Worm (Caenorhabditis elegans): Measurements from ENCODE around the gene sre-11.
A peak's percentile ranks its signal among the peaks of the same experiment; 100 is the strongest.

sre-11 gene

ce11 chrV:7683907-7684655 is at the start of gene sre-11:
TSS of gene sre-11 (minus strand) at chrV:7683957.
- TF ChIP-seq nhr-6 (tag; optimal IDR thresholded peaks at IDR 0.05) (no peak), ZK546.5 (tag; optimal IDR thresholded peaks at IDR 0.05) (no peak), dmd-4 (tag; optimal IDR thresholded peaks at IDR 0.05) (no peak), ztf-1 (GFP tag; conservative IDR thresholded peaks at IDR 0.05) (no peak), elt-3 (tag; optimal IDR thresholded peaks at IDR 0.05) (no peak), nhr-12 (tag; optimal IDR thresholded peaks at IDR 0.05) (no peak), skn-1 (tag; optimal IDR thresholded peaks at IDR 0.05) (no peak), mab-5 (tag; optimal IDR thresholded peaks at IDR 0.05) (no peak), snpc-4 (tag; optimal IDR thresholded peaks at IDR 0.05) (no peak), mdl-1 (tag; optimal IDR thresholded peaks at IDR 0.05) (no peak), nhr-11 (tag; optimal IDR thresholded peaks at IDR 0.05) (no peak), elt-1 (tag; optimal IDR thresholded peaks at IDR 0.05) (no peak), R02D3.7 (tag; optimal IDR thresholded peaks at IDR 0.05) (no peak), Y55F3AM.14 (GFP tag; optimal IDR thresholded peaks at IDR 0.05) (no peak), gmeb-1 (tag; optimal IDR thresholded peaks at IDR 0.05) (no peak), F13H6.1 (tag; optimal IDR thresholded peaks at IDR 0.05) (no peak)

ce11 chrV:7733240-7733765 is 49.5 kb upstream of the sre-11 start:
- TF ChIP-seq lin-13 (GFP tag; optimal IDR thresholded peaks at IDR 0.05) (peak; percentile 20), peb-1 (tag; optimal IDR thresholded peaks at IDR 0.05) (no peak), ceh-16 (tag; optimal IDR thresholded peaks at IDR 0.05) (peak; percentile 4)

ce11 chrV:7730488-7730887 is 46.7 kb upstream of the sre-11 start:
- TF ChIP-seq lsy-2 (tag; optimal IDR thresholded peaks at IDR 0.05) (peak in 1 of 2 experiments; percentile 52), ama-1 (optimal IDR thresholded peaks at IDR 0.05) (peak; percentile 61), ztf-4 (tag; optimal IDR thresholded peaks at IDR 0.05) (peak; percentile 63), ceh-82 (tag; optimal IDR thresholded peaks at IDR 0.05) (no peak), unc-62 (GFP tag; optimal IDR thresholded peaks at IDR 0.05) (no peak), nhr-129 (tag; optimal IDR thresholded peaks at IDR 0.05) (peak; percentile 67), nhr-21 (tag; optimal IDR thresholded peaks at IDR 0.05) (peak; percentile 49), nhr-6 (tag; optimal IDR thresholded peaks at IDR 0.05) (peak; percentile 20), lin-13 (GFP tag; optimal IDR thresholded peaks at IDR 0.05) (peak; percentile 44), elt-1 (tag; optimal IDR thresholded peaks at IDR 0.05) (no peak), Y55F3AM.14 (GFP tag; optimal IDR thresholded peaks at IDR 0.05) (peak; percentile 57), sma-9 (GFP tag; optimal IDR thresholded peaks at IDR 0.05) (peak; percentile 42), sma-9 (tag; optimal IDR thresholded peaks at IDR 0.05) (no peak), nhr-12 (tag; optimal IDR thresholded peaks at IDR 0.05) (no peak), sem-4 (tag; optimal IDR thresholded peaks at IDR 0.05) (peak; percentile 19), sma-3 (GFP tag; optimal IDR thresholded peaks at IDR 0.05) (peak; percentile 57), crh-2 (tag; optimal IDR thresholded peaks at IDR 0.05) (peak; percentile 68), unc-55 (GFP tag; optimal IDR thresholded peaks at IDR 0.05) (peak; percentile 24), C34F6.9 (tag; optimal IDR thresholded peaks at IDR 0.05) (peak; percentile 15), fos-1 (tag; optimal IDR thresholded peaks at IDR 0.05) (peak; percentile 63), dmd-4 (tag; optimal IDR thresholded peaks at IDR 0.05) (no peak), F13H6.1 (tag; optimal IDR thresholded peaks at IDR 0.05) (peak; percentile 68), gmeb-1 (tag; optimal IDR thresholded peaks at IDR 0.05) (peak; percentile 42), nhr-25 (tag; optimal IDR thresholded peaks at IDR 0.05) (peak; percentile 46)

ce11 chrV:7728679-7729027 is 44.9 kb upstream of the sre-11 start, which contains the start of gene Y97E10C.1:
TSS of gene Y97E10C.1 (plus strand) at chrV:7728879.
- TF ChIP-seq nhr-10 (tag; optimal IDR thresholded peaks at IDR 0.05) = no peak
- no peak for TF ChIP-seq nhr-23 (tag; optimal IDR thresholded peaks at IDR 0.05)
- TF ChIP-seq nhr-77 (tag; optimal IDR thresholded peaks at IDR 0.05) = no peak

Measured in whole organism, L2 larva.